Fruit fly (Drosophila melanogaster): ENCODE results near the gene Mnat9.

Mnat9 gene

dm6 chr3R:31616001-31616400 is at the start of gene Mnat9, which contains the start of gene CG1792:
Gene Mnat9, minus strand, starts transcription at chr3R:31616160.
Gene CG1792, plus strand, starts transcription at chr3R:31616303.
- TF ChIP-seq CG17801 (GFP tag; optimal IDR thresholded peaks at IDR 0.05; ENCODE audit: partially characterized antibody), result peak; percentile 98

dm6 chr3R:31662757-31663156 is 46.8 kb upstream of the Mnat9 start:
- TF ChIP-seq CG17801 (GFP tag; optimal IDR thresholded peaks at IDR 0.05; ENCODE audit: partially characterized antibody), result no peak

- TF ChIP-seq CG17801 (GFP tag; optimal IDR thresholded peaks at IDR 0.05; ENCODE audit: partially characterized antibody), result no peak
Observed at dm6 chr3R:31636501-31636900, 20.5 kb upstream of the Mnat9 start.

- TF ChIP-seq CG17801 (GFP tag; optimal IDR thresholded peaks at IDR 0.05; ENCODE audit: partially characterized antibody), result no peak
Observed at dm6 chr3R:31632316-31632715, 16.4 kb upstream of the Mnat9 start.

- TF ChIP-seq CG17801 (GFP tag; optimal IDR thresholded peaks at IDR 0.05; ENCODE audit: partially characterized antibody), result no peak
Observed at dm6 chr3R:31630376-31630775, 14.4 kb upstream of the Mnat9 start.

dm6 chr3R:31627186-31627585 is 11.2 kb upstream of the Mnat9 start:
- no peak for TF ChIP-seq CG17801 (GFP tag; optimal IDR thresholded peaks at IDR 0.05; ENCODE audit: partially characterized antibody)

dm6 chr3R:31626237-31626636 is 10.3 kb upstream of the Mnat9 start:
- TF ChIP-seq CG17801 (GFP tag; optimal IDR thresholded peaks at IDR 0.05; ENCODE audit: partially characterized antibody), result no peak

- no peak for TF ChIP-seq CG17801 (GFP tag; optimal IDR thresholded peaks at IDR 0.05; ENCODE audit: partially characterized antibody)
Observed at dm6 chr3R:31622648-31623047, 6.7 kb upstream of the Mnat9 start.

- no peak for TF ChIP-seq CG17801 (GFP tag; optimal IDR thresholded peaks at IDR 0.05; ENCODE audit: partially characterized antibody)
Observed at dm6 chr3R:31621814-31622213, 5.9 kb upstream of the Mnat9 start, which contains the start of gene kek6. Gene kek6, plus strand, starts transcription at chr3R:31622136.

dm6 chr3R:31617801-31618200 is 1.8 kb upstream of the Mnat9 start, which contains the start of gene pasha:
Gene pasha, plus strand, starts transcription at chr3R:31617977.
- TF ChIP-seq CG17801 (GFP tag; optimal IDR thresholded peaks at IDR 0.05; ENCODE audit: partially characterized antibody), result no peak

- TF ChIP-seq CG17801 (GFP tag; optimal IDR thresholded peaks at IDR 0.05; ENCODE audit: partially characterized antibody), result no peak
Observed at dm6 chr3R:31612564-31612963, 3.4 kb downstream of the Mnat9 start, which contains the start of gene CycG. Gene CycG, minus strand, starts transcription at chr3R:31612664.

- peak; percentile 17 for TF ChIP-seq CG17801 (GFP tag; optimal IDR thresholded peaks at IDR 0.05; ENCODE audit: partially characterized antibody)
Observed at dm6 chr3R:31610639-31611594, 5.0 kb downstream of the Mnat9 start, which contains the start of gene Med. Gene Med, plus strand, starts transcription at chr3R:31611046.

dm6 chr3R:31609413-31610054 is 6.4 kb downstream of the Mnat9 start:
- peak; percentile 75 for TF ChIP-seq CG17801 (GFP tag; optimal IDR thresholded peaks at IDR 0.05; ENCODE audit: partially characterized antibody)

- no peak for TF ChIP-seq CG17801 (GFP tag; optimal IDR thresholded peaks at IDR 0.05; ENCODE audit: partially characterized antibody)
Observed at dm6 chr3R:31608438-31609188, 7.3 kb downstream of the Mnat9 start.

dm6 chr3R:31608030-31608429 is 7.9 kb downstream of the Mnat9 start:
- no peak for TF ChIP-seq CG17801 (GFP tag; optimal IDR thresholded peaks at IDR 0.05; ENCODE audit: partially characterized antibody)

All from ovary, adult (tissue).